Worm (Caenorhabditis elegans) whole organism, late embryonic: ENCODE results near the gene ift-43.
"Not testable (repeated sequence)": the region's sequence is repeated elsewhere in the genome, so short reads cannot be mapped to it uniquely, and the experiment has no call there.

Experiments used
- C38D4.7 ChIP-seq: fragments of 200-800 bp; sonication (Bioruptor generic); optimal IDR thresholded peaks from 2 replicates; lab custom pipeline; 2018; ENCODE audit warnings: mild to moderate bottlenecking, missing genetic modification characterization, moderate library complexity, missing compliant biosample characterization
- F13H6.1 ChIP-seq: sonication (generic microtip); optimal IDR thresholded peaks from 2 replicates; lab custom pipeline; 2016; ENCODE audit warnings: missing genetic modification characterization, missing compliant biosample characterization
- K09A11.1 ChIP-seq: sonication (generic microtip); optimal IDR thresholded peaks from 2 replicates; lab custom pipeline; 2017; ENCODE audit warnings: antibody characterized with exemption, mild to moderate bottlenecking, missing genetic modification characterization, missing compliant biosample characterization; ENCODE audit not compliant: insufficient read depth
- Y22D7AL.16 ChIP-seq: sonication (generic microtip); optimal IDR thresholded peaks from 2 replicates; lab custom pipeline; 2016; ENCODE audit warnings: missing genetic modification characterization, missing compliant biosample characterization
- ahr-1 ChIP-seq: sonication (generic microtip); optimal IDR thresholded peaks from 2 replicates; lab custom pipeline; 2016; ENCODE audit warnings: missing genetic modification characterization, missing compliant biosample characterization
- ceh-14 ChIP-seq: sonication (generic microtip); optimal IDR thresholded peaks from 2 replicates; lab custom pipeline; 2016; ENCODE audit warnings: missing genotype, missing genetic modification characterization, missing compliant biosample characterization
- ceh-19 ChIP-seq: fragments of 200-800 bp; sonication (Bioruptor generic); optimal IDR thresholded peaks from 2 replicates; lab custom pipeline; 2018; ENCODE audit warnings: mild to moderate bottlenecking, missing genetic modification characterization, missing compliant biosample characterization
- ceh-31 ChIP-seq: sonication (generic microtip); optimal IDR thresholded peaks from 2 replicates; lab custom pipeline; 2016; ENCODE audit warnings: missing genetic modification characterization, missing compliant biosample characterization
- ceh-34 ChIP-seq: sonication (generic microtip); optimal IDR thresholded peaks from 2 replicates; lab custom pipeline; 2016; ENCODE audit warnings: mild to moderate bottlenecking, missing genetic modification characterization, missing compliant biosample characterization
- ceh-48 ChIP-seq: sonication (generic microtip); optimal IDR thresholded peaks from 2 replicates; lab custom pipeline; 2016; ENCODE audit warnings: missing genetic modification characterization, inconsistent platforms, missing compliant biosample characterization
- ceh-9 ChIP-seq: sonication (generic microtip); optimal IDR thresholded peaks from 2 replicates; lab custom pipeline; 2016; ENCODE audit warnings: mild to moderate bottlenecking, missing genetic modification characterization, inconsistent platforms, missing compliant biosample characterization
- che-1 ChIP-seq: sonication (generic microtip); optimal IDR thresholded peaks from 2 replicates; lab custom pipeline; 2016; ENCODE audit warnings: mild to moderate bottlenecking, missing genetic modification characterization, missing compliant biosample characterization
- elt-4 ChIP-seq: sonication (generic microtip); optimal IDR thresholded peaks from 2 replicates; lab custom pipeline; 2016; ENCODE audit warnings: missing genetic modification characterization, missing compliant biosample characterization
- ets-4 ChIP-seq: sonication (generic microtip); optimal IDR thresholded peaks from 2 replicates; lab custom pipeline; 2016; ENCODE audit warnings: missing genetic modification characterization, missing compliant biosample characterization
- fax-1 ChIP-seq: sonication (generic microtip); optimal IDR thresholded peaks from 2 replicates; lab custom pipeline; 2016; ENCODE audit warnings: missing genotype, missing genetic modification characterization, missing compliant biosample characterization
- fkh-10 ChIP-seq: fragments of 150-350 bp; optimal IDR thresholded peaks from 2 replicates; lab custom pipeline; 2014; ENCODE audit warnings: missing biosample characterization, missing genetic modification reagents, missing genetic modification characterization
- fkh-6 ChIP-seq: sonication (generic microtip); optimal IDR thresholded peaks from 2 replicates; lab custom pipeline; 2016; ENCODE audit warnings: missing genetic modification characterization, missing compliant biosample characterization
- hlh-13 ChIP-seq: fragments of 200-800 bp; sonication (Bioruptor generic); optimal IDR thresholded peaks from 2 replicates; lab custom pipeline; 2018; ENCODE audit warnings: mild to moderate bottlenecking, missing genetic modification characterization, missing compliant biosample characterization
- hlh-30 ChIP-seq: sonication (generic microtip); optimal IDR thresholded peaks from 2 replicates; lab custom pipeline; 2017; ENCODE audit warnings: antibody characterized with exemption, missing genetic modification characterization, missing compliant biosample characterization; ENCODE audit not compliant: insufficient read depth
- hlh-6 ChIP-seq: sonication (generic microtip); optimal IDR thresholded peaks from 2 replicates; lab custom pipeline; 2016; ENCODE audit warnings: missing genotype, missing genetic modification characterization, missing compliant biosample characterization
- hlh-8 ChIP-seq: sonication (generic microtip); optimal IDR thresholded peaks from 2 replicates; lab custom pipeline; 2016; ENCODE audit warnings: missing genotype, missing genetic modification characterization, missing compliant biosample characterization
- madf-2 ChIP-seq: sonication (generic microtip); optimal IDR thresholded peaks from 2 replicates; lab custom pipeline; 2017; ENCODE audit warnings: missing genetic modification characterization, missing compliant biosample characterization
- mec-3 ChIP-seq: sonication (generic microtip); optimal IDR thresholded peaks from 2 replicates; lab custom pipeline; 2016; ENCODE audit warnings: borderline replicate concordance, missing genetic modification characterization, missing compliant biosample characterization
- nfya-1 ChIP-seq: sonication (generic microtip); optimal IDR thresholded peaks from 2 replicates; lab custom pipeline; 2017; ENCODE audit warnings: missing genetic modification characterization, mild to moderate bottlenecking, missing compliant biosample characterization, antibody characterized with exemption, moderate library complexity
- nhr-11 ChIP-seq: fragments of 150-350 bp; optimal IDR thresholded peaks from 2 replicates; lab custom pipeline; 2014; ENCODE audit warnings: missing biosample characterization, missing genetic modification characterization
- npax-4 ChIP-seq: sonication (generic microtip); optimal IDR thresholded peaks from 2 replicates; lab custom pipeline; 2016; ENCODE audit warnings: missing genetic modification characterization, missing compliant biosample characterization
- odd-2 ChIP-seq: sonication (generic microtip); optimal IDR thresholded peaks from 2 replicates; lab custom pipeline; 2017; ENCODE audit warnings: antibody characterized with exemption, mild to moderate bottlenecking, missing genetic modification characterization, missing compliant biosample characterization
- pat-9 ChIP-seq: fragments of 200-800 bp; sonication (Bioruptor generic); optimal IDR thresholded peaks from 2 replicates; lab custom pipeline; 2018; ENCODE audit warnings: mild to moderate bottlenecking, missing genetic modification characterization, moderate library complexity, missing compliant biosample characterization
- pax-1 ChIP-seq: fragments of 150-350 bp; optimal IDR thresholded peaks from 2 replicates; lab custom pipeline; 2014; ENCODE audit warnings: missing biosample characterization, missing genetic modification characterization
- pha-2 ChIP-seq: sonication (generic microtip); optimal IDR thresholded peaks from 2 replicates; lab custom pipeline; 2017; ENCODE audit warnings: mild to moderate bottlenecking, missing genetic modification characterization, missing compliant biosample characterization
- pha-4 ChIP-seq: fragments of 150-350 bp; optimal IDR thresholded peaks from 2 replicates; lab custom pipeline; 2018; ENCODE audit warnings: missing biosample characterization, missing genetic modification reagents, missing genetic modification characterization
- sdc-2 ChIP-seq: sonication (generic microtip); optimal IDR thresholded peaks from 2 replicates; lab custom pipeline; 2016; ENCODE audit warnings: missing genotype, missing genetic modification characterization, missing compliant biosample characterization
- sox-4 ChIP-seq: sonication (generic microtip); optimal IDR thresholded peaks from 2 replicates; lab custom pipeline; 2017; ENCODE audit warnings: mild to moderate bottlenecking, missing genetic modification characterization, inconsistent platforms, missing compliant biosample characterization
- syd-9 ChIP-seq: sonication (generic microtip); optimal IDR thresholded peaks from 2 replicates; lab custom pipeline; 2016; ENCODE audit warnings: mild to moderate bottlenecking, missing genetic modification characterization, moderate library complexity, missing compliant biosample characterization
- tbx-2 ChIP-seq: sonication (generic microtip); optimal IDR thresholded peaks from 2 replicates; lab custom pipeline; 2016; ENCODE audit warnings: missing genetic modification characterization, missing compliant biosample characterization
- tbx-7 ChIP-seq: sonication (generic microtip); optimal IDR thresholded peaks from 2 replicates; lab custom pipeline; 2016; ENCODE audit warnings: missing genotype, missing genetic modification characterization, missing compliant biosample characterization
- unc-3 ChIP-seq, 2 experiments: fragments of 200-800 bp in 1 of 2; sonication (Bioruptor generic) in 1 of 2; sonication (generic microtip) in 1 of 2; conservative IDR thresholded peaks in 1 of 2; optimal IDR thresholded peaks in 1 of 2; 2 replicates each; pipeline versions ENCODE4 v1.3.6 to Lab custom; 2016 to 2022; ENCODE audit warnings: missing compliant biosample characterization in 2 of 2, missing genetic modification characterization in 2 of 2, missing genetic modification reagents in 1 of 2
- unc-42 ChIP-seq: sonication (generic microtip); optimal IDR thresholded peaks from 2 replicates; lab custom pipeline; 2016; ENCODE audit warnings: missing genotype, missing genetic modification characterization, missing compliant biosample characterization
- unc-86 ChIP-seq: sonication (generic microtip); optimal IDR thresholded peaks from 2 replicates; lab custom pipeline; 2016; ENCODE audit warnings: missing genetic modification characterization, missing compliant biosample characterization
- zip-5 ChIP-seq: sonication (generic microtip); optimal IDR thresholded peaks from 2 replicates; lab custom pipeline; 2016; ENCODE audit warnings: missing genetic modification characterization, missing compliant biosample characterization
- ztf-16 ChIP-seq: sonication (generic microtip); optimal IDR thresholded peaks from 2 replicates; lab custom pipeline; 2017; ENCODE audit warnings: missing genetic modification characterization, missing compliant biosample characterization

Gene ift-43

ce11 chrII:5638059-5638458 lies 22.5 kb downstream of the ift-43 start, which contains the start of gene F59E12.3:
Gene F59E12.3, plus strand, starts transcription at chrII:5638359.
- TF ChIP-seq pat-9 (tag; lab: Kevin White, UChicago) (no peak), tbx-7 (tag; lab: Kevin White, UChicago) (no peak), madf-2 (tag; lab: Kevin White, UChicago) (no peak), F13H6.1 (tag; lab: Kevin White, UChicago) (no peak), ceh-34 (tag; lab: Kevin White, UChicago) (no peak), syd-9 (no peak), hlh-8 (tag; lab: Kevin White, UChicago) (no peak), pax-1 (tag; lab: Kevin White, UChicago) (no peak), npax-4 (no peak), zip-5 (tag; lab: Kevin White, UChicago) (no peak), unc-42 (tag; lab: Kevin White, UChicago) (no peak), sdc-2 (tag; lab: Kevin White, UChicago) (no peak), pha-4 (tag; lab: Kevin White, UChicago) (no peak), nhr-11 (no peak), fkh-10 (GFP tag; lab: Kevin White, UChicago) (no peak), unc-86 (tag; lab: Kevin White, UChicago) (no peak), ceh-14 (tag; lab: Kevin White, UChicago) (no peak), che-1 (no peak), hlh-13 (GFP tag; lab: Kevin White, UChicago) (no peak), fax-1 (tag; lab: Kevin White, UChicago) (no peak)

- no peak for TF ChIP-seq F13H6.1 (tag; lab: Kevin White, UChicago)
- no peak for TF ChIP-seq Y22D7AL.16
- no peak for TF ChIP-seq mec-3 (tag; lab: Kevin White, UChicago)
- TF ChIP-seq pha-2, result no peak
- no peak for TF ChIP-seq ceh-9 (tag; lab: Kevin White, UChicago)
- TF ChIP-seq C38D4.7 (GFP tag; lab: Kevin White, UChicago), result no peak
- no peak for TF ChIP-seq pat-9 (tag; lab: Kevin White, UChicago)
Observed at ce11 chrII:5636826-5637225, 23.8 kb downstream of the ift-43 start, which contains the start of gene F59E12.8. Gene F59E12.8, minus strand, starts transcription at chrII:5636926.

- TF ChIP-seq ceh-14 (tag; lab: Kevin White, UChicago) (no peak), ceh-34 (tag; lab: Kevin White, UChicago) (no peak), hlh-30 (no peak)
- TF ChIP-seq, all 69 proteins: peak for 0
Observed at ce11 chrII:5633453-5633852, 27.1 kb downstream of the ift-43 start.

ce11 chrII:5630851-5631401 lies 29.7 kb downstream of the ift-43 start, which contains the start of the genes F59E12.6 and npl-4.1:
Gene F59E12.6, minus strand, starts transcription at chrII:5630951.
Gene npl-4.1, plus strand, starts transcription at chrII:5631351.
- TF ChIP-seq ceh-31; npax-4; ztf-16 (tag; lab: Kevin White, UChicago): not testable (repeated sequence)
- TF ChIP-seq, all 69 proteins: peak for 0; not testable (repeated sequence) for 69

ce11 chrII:5628326-5628818 lies 32.2 kb downstream of the ift-43 start, which contains the start of gene F59E12.15:
Gene F59E12.15, minus strand, starts transcription at chrII:5628376.
- TF ChIP-seq fkh-6 (tag; lab: Kevin White, UChicago) (no peak), Y22D7AL.16 (no peak), nfya-1 (tag; lab: Kevin White, UChicago) (no peak), fax-1 (tag; lab: Kevin White, UChicago) (no peak), ceh-48 (tag; lab: Kevin White, UChicago) (no peak), odd-2 (tag; lab: Kevin White, UChicago) (no peak), ceh-31 (no peak), ahr-1 (tag; lab: Kevin White, UChicago) (no peak), ceh-19 (GFP tag; lab: Kevin White, UChicago) (no peak), K09A11.1 (tag; lab: Kevin White, UChicago) (no peak), tbx-2 (tag; lab: Kevin White, UChicago) (no peak), C38D4.7 (GFP tag; lab: Kevin White, UChicago) (no peak), elt-4 (no peak), ets-4 (tag; lab: Kevin White, UChicago) (no peak), fkh-10 (GFP tag; lab: Kevin White, UChicago) (no peak), unc-3 (GFP tag; conservative IDR thresholded peaks at IDR 0.05; lab: Robert Waterston, UW) (no peak), unc-3 (tag; optimal IDR thresholded peaks at IDR 0.05; lab: Kevin White, UChicago) (no peak), hlh-6 (tag; lab: Kevin White, UChicago) (no peak), unc-42 (tag; lab: Kevin White, UChicago) (no peak), sox-4 (tag; lab: Kevin White, UChicago) (no peak), mec-3 (tag; lab: Kevin White, UChicago) (no peak)
- TF ChIP-seq, all 69 proteins: peak for 0
